Worm (Caenorhabditis elegans) whole organism, L3 larva: ENCODE results near the gene R102.1.
"Not testable (repeated sequence)": the region's sequence is repeated elsewhere in the genome, so short reads cannot be mapped to it uniquely, and the experiment has no call there.

Source experiments
- ceh-82 ChIP-seq: fragments of 150-350 bp; optimal IDR thresholded peaks from 2 replicates; lab custom pipeline; 2014; ENCODE audit warnings: missing biosample characterization, missing genetic modification characterization
- daf-12 ChIP-seq: fragments of 150-350 bp; optimal IDR thresholded peaks from 2 replicates; lab custom pipeline; 2014; ENCODE audit warnings: missing biosample characterization, missing genetic modification reagents, missing genetic modification characterization
- egl-27 ChIP-seq: sonication (generic microtip); optimal IDR thresholded peaks from 4 replicates; lab custom pipeline; 2017; ENCODE audit warnings: missing biosample characterization, missing genetic modification reagents, missing genetic modification characterization
- elt-3 ChIP-seq, 3 experiments: fragments of 150-350 bp in 1 of 3; sonication (generic microtip) in 2 of 3; optimal IDR thresholded peaks; 2 replicates in 2 of 3; 4 replicates in 1 of 3; lab custom pipeline; 2014 to 2017; ENCODE audit warnings: missing biosample characterization in 3 of 3, missing genetic modification characterization in 3 of 3
- fos-1 ChIP-seq: fragments of 150-350 bp; optimal IDR thresholded peaks from 2 replicates; lab custom pipeline; 2014; ENCODE audit warnings: missing biosample characterization, missing genetic modification characterization
- lin-15B ChIP-seq: fragments of 150-350 bp; optimal IDR thresholded peaks from 2 replicates; lab custom pipeline; 2014; ENCODE audit warnings: missing biosample characterization, missing genetic modification characterization
- nhr-11 ChIP-seq: fragments of 150-350 bp; optimal IDR thresholded peaks from 2 replicates; lab custom pipeline; 2014; ENCODE audit warnings: missing biosample characterization, missing genetic modification characterization
- nhr-12 ChIP-seq: fragments of 150-350 bp; optimal IDR thresholded peaks from 2 replicates; lab custom pipeline; 2014; ENCODE audit warnings: missing biosample characterization, missing genetic modification characterization
- nhr-237 ChIP-seq: fragments of 150-350 bp; optimal IDR thresholded peaks from 2 replicates; lab custom pipeline; 2014; ENCODE audit warnings: missing biosample characterization, missing genetic modification characterization
- nhr-28 ChIP-seq: fragments of 150-350 bp; optimal IDR thresholded peaks from 2 replicates; lab custom pipeline; 2014; ENCODE audit warnings: missing biosample characterization, missing genetic modification characterization
- nhr-76 ChIP-seq: fragments of 150-350 bp; sonication (generic microtip); optimal IDR thresholded peaks from 5 replicates; lab custom pipeline; 2014; ENCODE audit warnings: missing biosample characterization, missing genetic modification characterization
- nhr-77 ChIP-seq: fragments of 150-350 bp; optimal IDR thresholded peaks from 2 replicates; lab custom pipeline; 2014; ENCODE audit warnings: missing biosample characterization, missing genetic modification characterization
- snpc-4 ChIP-seq: fragments of 150-350 bp; optimal IDR thresholded peaks from 2 replicates; lab custom pipeline; 2014; ENCODE audit warnings: missing biosample characterization, missing genetic modification characterization
- unc-39 ChIP-seq: sonication (generic microtip); optimal IDR thresholded peaks from 4 replicates; lab custom pipeline; 2017; ENCODE audit warnings: missing biosample characterization, missing genetic modification characterization

ce11 chrIV:10654047-10654446 is 31.8 kb upstream of the R102.1 start, which contains the start of gene glb-19:
- TF ChIP-seq unc-39; nhr-11 (tag; lab: Kevin White, UChicago); egl-27; daf-12; ceh-82; snpc-4 (tag; lab: Kevin White, UChicago); lin-15B; fos-1 (tag; lab: Kevin White, UChicago); elt-3 (tag; optimal IDR thresholded peaks at IDR 0.05; lab: Kevin White, UChicago); nhr-28 (tag; lab: Kevin White, UChicago); nhr-12 (tag; lab: Kevin White, UChicago); nhr-76 (tag; lab: Kevin White, UChicago); nhr-77; nhr-237 (tag; lab: Kevin White, UChicago): not testable (repeated sequence)
